Worm (Caenorhabditis elegans) whole organism, young adult: ENCODE results near the gene F59F5.7.

ENCODE experiments used
- C06A6.2 ChIP-seq: fragments of 200-800 bp; sonication (Bioruptor generic); conservative IDR thresholded peaks from 2 replicates; pipeline ENCODE4 v1.3.6; 2022; ENCODE audit warnings: missing genetic modification characterization, missing compliant biosample characterization
- C17E4.6 ChIP-seq: fragments of 200-800 bp; sonication (Bioruptor generic); IDR thresholded peaks from 2 replicates; pipeline ENCODE4 v1.3.6; 2022; ENCODE audit warnings: missing genetic modification reagents, missing genetic modification characterization, missing compliant biosample characterization
- K12H6.12 ChIP-seq: fragments of 200-800 bp; sonication (Bioruptor generic); optimal IDR thresholded peaks from 2 replicates; lab custom pipeline; 2018; ENCODE audit warnings: mild to moderate bottlenecking, missing genetic modification characterization, missing compliant biosample characterization
- Y79H2A.3 ChIP-seq: fragments of 200-800 bp; sonication (Bioruptor generic); conservative IDR thresholded peaks from 2 replicates; pipeline ENCODE4 v1.3.6; 2022; ENCODE audit warnings: missing genetic modification reagents, missing genetic modification characterization, missing compliant biosample characterization
- ama-1 ChIP-seq, 3 experiments: fragments of 150-350 bp in 1 of 3; sonication (generic microtip) in 2 of 3; optimal IDR thresholded peaks; 2 replicates each; lab custom pipeline; 2014 to 2018; ENCODE audit warnings: missing biosample characterization in 2 of 3, missing genetic modification characterization in 2 of 3, missing genetic modification reagents in 2 of 3
- aptf-3 ChIP-seq: fragments of 200-800 bp; sonication (Bioruptor generic); IDR thresholded peaks from 2 replicates; pipeline ENCODE4 v1.3.6; 2022; ENCODE audit warnings: missing genetic modification characterization, missing compliant biosample characterization
- attf-5 ChIP-seq: fragments of 200-800 bp; sonication (Bioruptor generic); optimal IDR thresholded peaks from 2 replicates; lab custom pipeline; 2018; ENCODE audit warnings: mild to moderate bottlenecking, missing genetic modification characterization, missing compliant biosample characterization
- cebp-1 ChIP-seq, 2 experiments: fragments of 200-800 bp in 1 of 2; sonication (Bioruptor generic) in 1 of 2; sonication (generic microtip) in 1 of 2; IDR thresholded peaks in 1 of 2; optimal IDR thresholded peaks in 1 of 2; 2 replicates each; pipeline versions ENCODE4 v1.3.6 to Lab custom; 2017 to 2022; ENCODE audit warnings: missing compliant biosample characterization in 2 of 2, missing genetic modification characterization in 2 of 2, mild to moderate bottlenecking in 1 of 2, missing genetic modification reagents in 1 of 2, moderate library complexity in 1 of 2
- ceh-100 ChIP-seq: fragments of 200-800 bp; sonication (Bioruptor generic); IDR thresholded peaks from 2 replicates; pipeline ENCODE4 v1.3.6; 2022; ENCODE audit warnings: missing genetic modification reagents, missing genetic modification characterization, missing compliant biosample characterization
- ceh-27 ChIP-seq: fragments of 200-800 bp; sonication (Bioruptor generic); optimal IDR thresholded peaks from 2 replicates; lab custom pipeline; 2018; ENCODE audit warnings: mild to moderate bottlenecking, missing genetic modification characterization, moderate library complexity, missing compliant biosample characterization
- dox-1 ChIP-seq: fragments of 200-800 bp; sonication (Bioruptor generic); IDR thresholded peaks from 2 replicates; pipeline ENCODE4 v1.3.6; 2022; ENCODE audit warnings: missing genetic modification reagents, missing genetic modification characterization, missing compliant biosample characterization
- dpl-1 ChIP-seq: fragments of 150-350 bp; optimal IDR thresholded peaks from 2 replicates; lab custom pipeline; 2014; ENCODE audit warnings: missing biosample characterization, missing genetic modification reagents, missing genetic modification characterization
- efl-1 ChIP-seq: fragments of 150-350 bp; optimal IDR thresholded peaks from 2 replicates; lab custom pipeline; 2014; ENCODE audit warnings: missing biosample characterization, missing genetic modification reagents, missing genetic modification characterization
- egl-44 ChIP-seq: fragments of 200-800 bp; sonication (Bioruptor generic); IDR thresholded peaks from 2 replicates; pipeline ENCODE4 v1.3.6; 2022; ENCODE audit warnings: missing genetic modification reagents, missing genetic modification characterization, missing compliant biosample characterization
- lag-1 ChIP-seq: fragments of 200-800 bp; sonication (Bioruptor generic); IDR thresholded peaks from 2 replicates; pipeline ENCODE4 v1.3.6; 2022; ENCODE audit warnings: missing genetic modification reagents, missing genetic modification characterization, missing compliant biosample characterization
- let-607 ChIP-seq, 2 experiments: fragments of 200-800 bp in 1 of 2; sonication (Bioruptor generic) in 1 of 2; sonication (generic microtip) in 1 of 2; optimal IDR thresholded peaks; 2 replicates each; lab custom pipeline; 2016 to 2018; ENCODE audit warnings: mild to moderate bottlenecking in 2 of 2, missing compliant biosample characterization in 2 of 2, missing genetic modification characterization in 2 of 2, moderate library complexity in 2 of 2, missing genotype in 1 of 2
- lin-40 ChIP-seq: sonication (generic microtip); optimal IDR thresholded peaks from 2 replicates; lab custom pipeline; 2016; ENCODE audit warnings: missing genetic modification characterization, mild to moderate bottlenecking, missing compliant biosample characterization, missing genotype, missing genetic modification reagents
- lir-1 ChIP-seq: fragments of 200-800 bp; sonication (Bioruptor generic); conservative IDR thresholded peaks from 2 replicates; pipeline ENCODE4 v1.3.6; 2022; ENCODE audit warnings: missing genetic modification reagents, missing genetic modification characterization, missing compliant biosample characterization
- lsy-27 ChIP-seq: sonication (generic microtip); optimal IDR thresholded peaks from 2 replicates; lab custom pipeline; 2017; ENCODE audit warnings: missing genetic modification characterization, mild to moderate bottlenecking, missing compliant biosample characterization, antibody characterized with exemption, missing genotype, borderline replicate concordance; ENCODE audit not compliant: insufficient read depth
- mcd-1 ChIP-seq: fragments of 200-800 bp; sonication (Bioruptor generic); IDR thresholded peaks from 2 replicates; pipeline ENCODE4 v1.3.6; 2022; ENCODE audit warnings: missing genetic modification reagents, missing genetic modification characterization, missing compliant biosample characterization
- nfyb-1 ChIP-seq: fragments of 200-800 bp; sonication (Bioruptor generic); IDR thresholded peaks from 2 replicates; pipeline ENCODE4 v1.3.6; 2022; ENCODE audit warnings: missing genetic modification reagents, missing genetic modification characterization, missing compliant biosample characterization
- nhr-80 ChIP-seq: sonication (generic microtip); optimal IDR thresholded peaks from 2 replicates; lab custom pipeline; 2016; ENCODE audit warnings: missing genetic modification characterization, missing compliant biosample characterization
- sdz-38 ChIP-seq: sonication (generic microtip); optimal IDR thresholded peaks from 2 replicates; lab custom pipeline; 2016; ENCODE audit warnings: missing genotype, missing genetic modification characterization, missing compliant biosample characterization
- snpc-4 ChIP-seq, 5 experiments: fragments of 150-350 bp in 1 of 5; sonication (generic microtip) in 4 of 5; optimal IDR thresholded peaks; 2 replicates each; lab custom pipeline; 2014 to 2018; ENCODE audit warnings: missing genetic modification characterization in 5 of 5, missing biosample characterization in 3 of 5, antibody characterized with exemption in 2 of 5, mild to moderate bottlenecking in 2 of 5, missing compliant biosample characterization in 2 of 5, missing genotype in 2 of 5, moderate library complexity in 2 of 5, missing genetic modification reagents in 1 of 5
- ztf-25 ChIP-seq: fragments of 200-800 bp; sonication (Bioruptor generic); IDR thresholded peaks from 2 replicates; pipeline ENCODE4 v1.3.6; 2022; ENCODE audit warnings: missing genetic modification reagents, missing genetic modification characterization, missing compliant biosample characterization
- ztf-28 ChIP-seq: fragments of 200-800 bp; sonication (Bioruptor generic); IDR thresholded peaks from 2 replicates; pipeline ENCODE4 v1.3.6; 2022; ENCODE audit warnings: missing genetic modification reagents, missing genetic modification characterization, missing compliant biosample characterization
- ztf-3 ChIP-seq: fragments of 200-800 bp; sonication (Bioruptor generic); optimal IDR thresholded peaks from 2 replicates; lab custom pipeline; 2018; ENCODE audit warnings: mild to moderate bottlenecking, missing genetic modification characterization, missing compliant biosample characterization
- ztf-6 ChIP-seq: fragments of 200-800 bp; sonication (Bioruptor generic); IDR thresholded peaks from 2 replicates; pipeline ENCODE4 v1.3.6; 2022; ENCODE audit warnings: missing genetic modification reagents, missing genetic modification characterization, missing compliant biosample characterization

Gene F59F5.7

DNA sequence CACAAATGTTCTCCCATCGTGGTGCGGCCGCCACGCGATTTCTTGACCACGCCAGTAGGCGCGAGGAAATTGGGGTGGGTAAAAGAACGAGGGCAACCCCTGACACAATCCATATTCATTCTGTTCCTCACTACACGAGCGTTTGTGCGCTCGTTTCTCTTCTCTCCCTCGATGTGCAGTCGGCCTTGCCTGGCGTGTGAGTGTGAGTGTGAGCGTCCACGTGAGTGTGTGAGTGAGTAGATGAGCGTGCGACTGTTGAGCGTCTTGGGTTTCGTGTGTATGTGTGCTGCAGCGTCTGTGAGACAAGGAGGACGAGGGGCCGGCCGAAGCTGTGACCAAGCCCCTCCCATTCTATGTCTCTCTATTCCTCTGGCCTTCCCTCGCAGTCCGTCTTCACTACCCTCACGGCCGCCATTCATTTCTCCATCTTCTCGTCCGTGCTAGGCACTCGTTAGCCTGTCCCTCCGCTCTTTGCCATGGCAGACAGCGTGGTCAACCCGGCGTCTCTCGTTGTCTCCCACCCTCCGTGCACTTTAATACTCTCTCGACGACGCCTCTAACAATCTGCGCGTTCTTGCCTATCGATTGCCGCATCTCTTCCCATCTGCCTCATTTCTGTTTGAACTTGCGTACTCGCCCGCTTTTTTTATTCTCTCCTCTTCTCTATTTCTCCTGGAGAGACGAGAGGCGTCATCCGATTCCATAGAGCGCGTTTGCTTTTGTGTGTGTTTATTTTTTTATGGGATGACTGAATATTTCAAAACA is 9.3 kb downstream of the F59F5.7 start (continued):
- TF ChIP-seq lag-1 (0 out of 2 replicates have a peak, but pooled peaks have one; percentile 84), lir-1 (peak; percentile 98)
- TF ChIP-seq, all 124 proteins: peak for 62

DNA sequence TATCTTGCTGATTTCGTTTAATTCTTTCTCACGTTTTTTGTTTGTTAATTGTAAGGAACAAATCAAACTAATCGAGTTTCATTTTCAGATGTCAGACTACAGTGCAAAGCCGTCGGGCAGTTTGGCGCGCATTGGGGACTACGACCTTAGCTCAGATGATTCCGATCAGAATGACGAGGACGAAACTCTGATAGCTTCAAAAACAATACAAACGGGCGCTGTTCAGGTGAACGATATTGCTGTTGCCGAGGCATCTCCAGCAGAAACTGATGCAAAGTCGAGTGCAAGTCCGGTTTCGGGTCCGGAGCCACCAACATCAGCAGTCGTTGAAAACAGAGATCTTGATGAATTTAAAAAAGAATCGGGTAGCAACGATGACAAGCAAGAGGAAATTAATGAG is 9.9 kb downstream of the F59F5.7 start, which contains the start of gene bet-2:
Gene bet-2 (plus strand): TSS at position 89 of the 400 bp plus-strand sequence.
- no peak for TF ChIP-seq dox-1
- no peak for TF ChIP-seq C17E4.6 (GFP tag; lab: Robert Waterston, UW)
- TF ChIP-seq ztf-28 (GFP tag; lab: Robert Waterston, UW), result no peak
- no peak for TF ChIP-seq aptf-3
- no peak for TF ChIP-seq lsy-27
- no peak for TF ChIP-seq C06A6.2
- no peak for TF ChIP-seq dpl-1 (GFP tag; lab: Kevin White, UChicago)
- TF ChIP-seq efl-1 (GFP tag; lab: Kevin White, UChicago), result no peak
- TF ChIP-seq ama-1 (optimal IDR thresholded peaks at IDR 0.05; lab: Kevin White, UChicago), result no peak
- no peak for TF ChIP-seq ama-1 (GFP tag; optimal IDR thresholded peaks at IDR 0.05; lab: Kevin White, UChicago)

DNA sequence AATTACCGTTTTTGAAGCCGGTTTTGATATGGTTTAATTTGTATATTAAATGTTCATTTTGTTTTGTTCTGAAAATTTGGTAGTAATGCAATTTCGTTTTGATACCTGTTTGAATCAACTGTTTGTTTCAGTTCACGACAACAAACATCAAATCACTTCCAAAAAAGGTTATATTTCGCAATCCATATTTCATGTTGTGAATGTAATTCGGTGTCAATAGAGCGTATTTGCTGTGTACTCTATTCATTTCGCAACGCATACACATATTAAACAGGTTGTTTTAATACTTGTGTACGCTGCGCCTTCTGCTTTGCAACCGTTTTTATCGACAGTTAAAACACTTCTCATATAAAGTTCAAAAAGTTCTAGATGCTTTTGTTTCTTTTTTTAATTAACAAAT is 17.1 kb downstream of the F59F5.7 start:
- TF ChIP-seq K12H6.12 (tag; lab: Kevin White, UChicago), result peak; percentile 42
- TF ChIP-seq mcd-1, result peak; percentile 67
- peak; percentile 73 for TF ChIP-seq attf-5 (GFP tag; lab: Kevin White, UChicago)
- peak; percentile 8 for TF ChIP-seq ceh-27
- peak; percentile 99 for TF ChIP-seq cebp-1 (GFP tag; IDR thresholded peaks at IDR 0.05; lab: Robert Waterston, UW)
- peak; percentile 100 for TF ChIP-seq cebp-1 (tag; optimal IDR thresholded peaks at IDR 0.05; lab: Kevin White, UChicago)
- peak; percentile 54 for TF ChIP-seq lin-40 (tag; lab: Kevin White, UChicago)
- TF ChIP-seq snpc-4 (GFP tag; optimal IDR thresholded peaks at IDR 0.05; lab: Kevin White, UChicago), result no peak
- no peak for TF ChIP-seq snpc-4 (tag; optimal IDR thresholded peaks at IDR 0.05; lab: Kevin White, UChicago)
- TF ChIP-seq nhr-80 (tag; lab: Kevin White, UChicago), result peak; percentile 66
- TF ChIP-seq Y79H2A.3 (GFP tag; lab: Robert Waterston, UW), result no peak
- no peak for TF ChIP-seq ceh-100
- TF ChIP-seq ztf-25 (GFP tag; lab: Robert Waterston, UW), result no peak
- no peak for TF ChIP-seq ztf-6 (GFP tag; lab: Robert Waterston, UW)

DNA sequence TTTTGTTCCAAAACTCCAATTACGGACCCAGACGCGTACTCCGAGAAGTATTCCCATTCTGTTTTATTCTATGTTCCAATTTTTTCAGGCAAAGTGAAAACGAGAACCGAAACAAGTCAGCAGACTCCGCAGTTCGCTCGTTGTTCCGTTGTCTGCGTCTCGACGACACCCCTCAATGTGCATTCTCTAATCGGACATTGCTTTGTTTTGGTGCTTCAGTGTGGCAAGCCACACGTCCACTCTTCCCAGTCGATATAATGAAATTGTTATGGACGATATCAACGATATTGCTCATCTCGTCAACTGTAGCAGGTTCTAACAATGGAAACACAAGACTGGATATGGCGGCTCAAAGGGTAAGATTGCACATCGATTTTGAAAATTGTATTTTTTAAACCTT is 17.6 kb downstream of the F59F5.7 start, which contains the start of gene nhx-5:
Gene nhx-5 (plus strand): TSS at position 82 of the 400 bp plus-strand sequence.
- TF ChIP-seq egl-44, result no peak
- 0 out of 2 replicates have a peak, but pooled peaks have one; percentile 35 for TF ChIP-seq nfyb-1

DNA sequence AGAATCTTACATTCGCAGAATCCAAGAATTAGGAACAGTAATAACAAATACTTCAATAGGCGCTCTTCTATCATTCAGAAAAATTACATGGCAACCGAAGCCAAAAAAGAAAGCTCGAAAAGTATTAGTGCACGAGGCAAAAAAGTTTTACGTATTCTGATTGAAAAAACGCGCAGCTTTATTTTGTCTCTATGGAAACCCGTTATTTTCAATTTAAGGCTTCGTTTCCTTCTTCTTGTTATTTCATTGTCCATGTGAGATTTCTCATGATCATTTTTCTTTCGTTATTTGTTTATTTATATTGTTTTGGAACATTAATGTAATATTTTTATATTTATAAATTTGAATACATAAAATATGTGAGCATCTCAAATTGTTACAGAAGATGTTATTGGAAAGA is 30.2 kb downstream of the F59F5.7 start, which contains the start of gene F57C7.4:
Gene F57C7.4 (minus strand): TSS at position 101 of the 400 bp plus-strand sequence.
- TF ChIP-seq sdz-38 (tag; lab: Kevin White, UChicago) (no peak), nhr-80 (tag; lab: Kevin White, UChicago) (no peak), ztf-3 (GFP tag; lab: Kevin White, UChicago) (no peak), let-607 (tag; optimal IDR thresholded peaks at IDR 0.05; lab: Kevin White, UChicago) (no peak)
